Worm (Caenorhabditis elegans) whole organism, L1 larva: ENCODE data around the gene cul-5.

Source experiments
- C04F5.9 ChIP-seq: sonication (generic microtip); optimal IDR thresholded peaks from 2 replicates; lab custom pipeline; 2016; ENCODE audit warnings: missing genetic modification characterization, missing compliant biosample characterization
- ceh-88 ChIP-seq: fragments of 200-800 bp; sonication (Bioruptor generic); IDR thresholded peaks from 2 replicates; pipeline ENCODE4 v1.3.6; 2022; ENCODE audit warnings: missing genetic modification characterization, missing compliant biosample characterization
- fkh-4 ChIP-seq: sonication (generic microtip); optimal IDR thresholded peaks from 2 replicates; lab custom pipeline; 2016; ENCODE audit warnings: missing compliant biosample characterization, missing genetic modification characterization, borderline replicate concordance
- snpc-4 ChIP-seq: fragments of 150-350 bp; optimal IDR thresholded peaks from 2 replicates; lab custom pipeline; 2014; ENCODE audit warnings: missing biosample characterization, missing genetic modification characterization

DNA sequence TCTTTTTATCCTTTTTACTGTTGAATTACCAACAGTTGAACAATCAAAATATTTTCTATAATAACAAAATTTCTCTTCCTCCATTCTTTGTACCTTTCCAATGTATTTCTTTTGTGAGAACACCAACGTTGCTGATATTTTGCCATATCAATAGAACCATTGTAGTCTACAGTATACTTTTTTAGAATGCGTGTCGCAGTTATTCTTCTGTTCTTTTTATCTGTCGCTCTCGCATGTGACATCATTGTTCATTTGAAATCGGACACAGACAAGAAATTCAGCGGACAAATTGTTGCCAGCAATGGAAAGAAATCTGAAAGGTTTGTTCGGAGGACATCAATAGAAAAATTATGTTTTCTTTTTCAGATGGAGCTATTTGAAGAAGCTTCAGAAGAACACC, 22.6 kb downstream of the cul-5 start, which contains the start of gene ZK856.7:
- TF ChIP-seq ceh-88 (GFP tag; lab: Robert Waterston, UW) (no peak), fkh-4 (tag; lab: Kevin White, UChicago) (no peak), C04F5.9 (tag; lab: Kevin White, UChicago) (no peak), snpc-4 (tag; lab: Kevin White, UChicago) (no peak)
